Fruit fly (Drosophila melanogaster): ENCODE data around the gene CG17121.

CG17121 gene

DNA sequence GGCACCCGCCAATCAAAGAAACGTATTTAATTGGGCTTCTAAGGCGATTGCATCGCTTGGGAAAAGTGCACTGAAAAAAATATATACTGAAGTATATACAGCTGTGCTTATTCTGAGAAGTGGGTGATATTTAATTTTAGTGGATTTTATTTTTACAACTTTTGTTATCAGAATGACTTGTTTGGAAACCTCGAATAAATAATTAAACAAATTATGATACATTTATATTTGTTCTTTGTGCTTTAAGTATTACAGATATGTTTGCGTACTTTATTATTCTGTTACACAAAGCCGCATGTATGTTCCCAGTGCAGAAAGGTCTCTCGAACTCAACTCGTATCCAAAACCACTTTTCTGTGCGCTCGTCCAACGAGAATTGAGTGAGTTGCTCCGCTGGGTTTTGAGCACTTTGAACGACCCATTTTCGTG lies 690 bp upstream of the CG17121 start (continued):
- TF ChIP-seq CG8632 (GFP tag; optimal IDR thresholded peaks at IDR 0.05) (peak; percentile 85), Met (GFP tag; optimal IDR thresholded peaks at IDR 0.05) (peak; percentile 91), salr (GFP tag; optimal IDR thresholded peaks at IDR 0.05) (peak; percentile 22 to 92), CG8119 (GFP tag; IDR thresholded peaks at IDR 0.05) (peak; percentile 92), OdsH (GFP tag; optimal IDR thresholded peaks at IDR 0.05) (peak; percentile 89), cyc (GFP tag; optimal IDR thresholded peaks at IDR 0.05) (peak; percentile 83), CG7368 (GFP tag; optimal IDR thresholded peaks at IDR 0.05) (peak; percentile 74), net (GFP tag; optimal IDR thresholded peaks at IDR 0.05) (peak; percentile 81), CG1621 (tag; optimal IDR thresholded peaks at IDR 0.05) (peak; percentile 20), CG34406 (GFP tag; optimal IDR thresholded peaks at IDR 0.05) (peak; percentile 91), CG6808 (GFP tag; optimal IDR thresholded peaks at IDR 0.05) (peak; percentile 83), CG6854 (GFP tag; optimal IDR thresholded peaks at IDR 0.05) (peak; percentile 7), eg (GFP tag; IDR thresholded peaks at IDR 0.05) (peak; percentile 86), CG6163 (GFP tag; IDR thresholded peaks at IDR 0.05) (peak; percentile 68; the same call in 2 of the 3 replicates), lz (GFP tag; optimal IDR thresholded peaks at IDR 0.05) (peak; percentile 88), fd59A (GFP tag; optimal IDR thresholded peaks at IDR 0.05) (peak; percentile 73), CG11294 (GFP tag; IDR thresholded peaks at IDR 0.05) (peak; percentile 60), CG32006 (GFP tag; optimal IDR thresholded peaks at IDR 0.05) (peak; percentile 96), Sox14 (GFP tag; optimal IDR thresholded peaks at IDR 0.05) (peak; percentile 87), Hr4 (GFP tag; optimal IDR thresholded peaks at IDR 0.05) (peak; percentile 91), Eip78C (GFP tag) (peak; percentile 98), Ets21C (GFP tag; optimal IDR thresholded peaks at IDR 0.05) (peak; percentile 74), CG11902 (GFP tag; optimal IDR thresholded peaks at IDR 0.05) (peak; percentile 74), CG6792 (GFP tag; optimal IDR thresholded peaks at IDR 0.05) (peak; percentile 88), fkh (GFP tag; optimal IDR thresholded peaks at IDR 0.05) (peak; percentile 67), CG3919 (GFP tag; optimal IDR thresholded peaks at IDR 0.05) (peak; percentile 88), Eip75B (GFP tag; optimal IDR thresholded peaks at IDR 0.05) (peak; percentile 87), acj6 (GFP tag; optimal IDR thresholded peaks at IDR 0.05) (peak; percentile 85), achi (GFP tag; optimal IDR thresholded peaks at IDR 0.05) (peak; percentile 89), CG31627 (GFP tag; optimal IDR thresholded peaks at IDR 0.05) (peak; percentile 85), Gug (GFP tag; IDR thresholded peaks at IDR 0.05) (peak; percentile 77), topi (GFP tag; optimal IDR thresholded peaks at IDR 0.05) (peak; percentile 89), CG8319 (GFP tag; optimal IDR thresholded peaks at IDR 0.05) (peak; percentile 67), pdm3 (GFP tag; optimal IDR thresholded peaks at IDR 0.05) (peak; percentile 89), Lpt (GFP tag; optimal IDR thresholded peaks at IDR 0.05) (peak; percentile 78), Sox102F (GFP tag; optimal IDR thresholded peaks at IDR 0.05) (peak; percentile 74), Smox (GFP tag; optimal IDR thresholded peaks at IDR 0.05) (peak; percentile 85), dsx (GFP tag; optimal IDR thresholded peaks at IDR 0.05; ENCODE audit: poor library complexity, severe bottlenecking) (peak; percentile 69), CG4318 (GFP tag; optimal IDR thresholded peaks at IDR 0.05) (peak; percentile 87)

DNA sequence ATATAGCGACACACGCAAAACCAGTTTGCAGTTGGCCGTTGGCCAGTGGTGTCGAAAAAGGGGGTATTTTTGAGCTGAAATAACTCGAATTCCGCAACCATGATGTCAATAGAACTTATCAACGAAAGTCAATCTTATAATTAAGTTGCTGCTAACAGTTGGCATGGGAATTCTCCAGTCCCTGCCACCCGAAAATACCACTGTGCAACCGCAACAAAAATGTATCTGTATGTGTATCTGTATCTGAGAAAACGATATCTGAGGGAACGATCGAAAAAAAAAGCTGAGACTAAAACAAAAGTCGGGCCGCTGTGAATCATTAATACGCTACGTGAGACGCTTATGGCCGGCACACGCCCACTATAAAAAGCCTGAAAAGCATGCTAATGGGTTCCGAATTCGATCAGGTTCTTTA lies 1.5 kb downstream of the CG17121 start:
- peak; percentile 91 for TF ChIP-seq Ets21C (GFP tag; optimal IDR thresholded peaks at IDR 0.05)
- TF ChIP-seq Eip93F (GFP tag; optimal IDR thresholded peaks at IDR 0.05), result no peak
- peak; percentile 65 for TF ChIP-seq fd85E (GFP tag; optimal IDR thresholded peaks at IDR 0.05)
- peak; percentile 85 for TF ChIP-seq Sox15 (GFP tag; optimal IDR thresholded peaks at IDR 0.05)
- peak; percentile 94 for TF ChIP-seq lz (GFP tag; optimal IDR thresholded peaks at IDR 0.05)
- TF ChIP-seq CG11294 (GFP tag; IDR thresholded peaks at IDR 0.05), result peak; percentile 65
- TF ChIP-seq vri (GFP tag; optimal IDR thresholded peaks at IDR 0.05), result peak; percentile 93
- peak; percentile 79 for TF ChIP-seq Blimp-1 (GFP tag; optimal IDR thresholded peaks at IDR 0.05)
- TF ChIP-seq pdm3 (GFP tag; optimal IDR thresholded peaks at IDR 0.05), result peak; percentile 89
- peak; percentile 94 for TF ChIP-seq CG7368 (GFP tag; optimal IDR thresholded peaks at IDR 0.05)
- peak; percentile 41 for TF ChIP-seq CG6276 (GFP tag; optimal IDR thresholded peaks at IDR 0.05)
- TF ChIP-seq cyc (GFP tag; optimal IDR thresholded peaks at IDR 0.05), result peak; percentile 93
- peak; percentile 63 for TF ChIP-seq Lpt (GFP tag; optimal IDR thresholded peaks at IDR 0.05)
- peak; percentile 84 for TF ChIP-seq Hr4 (GFP tag; optimal IDR thresholded peaks at IDR 0.05)
- TF ChIP-seq CG10669 (GFP tag; optimal IDR thresholded peaks at IDR 0.05), result peak; percentile 91
- peak; percentile 90 for TF ChIP-seq Eip75B (GFP tag; optimal IDR thresholded peaks at IDR 0.05)
- peak; percentile 97 for TF ChIP-seq svp (GFP tag)
- TF ChIP-seq dac (GFP tag; optimal IDR thresholded peaks at IDR 0.05), result peak; percentile 47
- TF ChIP-seq CG6854 (GFP tag; optimal IDR thresholded peaks at IDR 0.05), result peak; percentile 15
- TF ChIP-seq acj6 (GFP tag; optimal IDR thresholded peaks at IDR 0.05), result peak; percentile 90
- TF ChIP-seq CG8119 (GFP tag; IDR thresholded peaks at IDR 0.05), result peak; percentile 85
- TF ChIP-seq net (GFP tag; optimal IDR thresholded peaks at IDR 0.05), result peak; percentile 91
- peak; percentile 82 for TF ChIP-seq fd59A (GFP tag; optimal IDR thresholded peaks at IDR 0.05)
- peak; percentile 90 for TF ChIP-seq Ets96B (tag; optimal IDR thresholded peaks at IDR 0.05)
- peak; percentile 74 to 82 for TF ChIP-seq salr (GFP tag; optimal IDR thresholded peaks at IDR 0.05)
- peak; percentile 73 for TF ChIP-seq CG9139 (GFP tag; optimal IDR thresholded peaks at IDR 0.05)

Measured in whole organism, prepupa.